Fruit fly (Drosophila melanogaster) whole organism, prepupa: ENCODE measurements around the gene CG13315.

ENCODE experiments used
- Blimp-1 ChIP-seq: fragments of 200-800 bp; sonication (Bioruptor generic); optimal IDR thresholded peaks from 3 replicates; lab custom pipeline; 2017; ENCODE audit warnings: missing biosample characterization, missing genetic modification characterization, mild to moderate bottlenecking, moderate library complexity, missing genetic modification reagents
- CG10631 ChIP-seq: fragments of 200-800 bp; sonication (Bioruptor generic); optimal IDR thresholded peaks from 2 replicates; lab custom pipeline; 2016; ENCODE audit warnings: missing biosample characterization, missing genetic modification characterization
- CG10669 ChIP-seq: fragments of 200-800 bp; sonication (Bioruptor generic); optimal IDR thresholded peaks from 3 replicates; lab custom pipeline; 2018; ENCODE audit warnings: missing biosample characterization, mild to moderate bottlenecking, missing genetic modification characterization, moderate library complexity
- CG11294 ChIP-seq: fragments of 200-800 bp; sonication (Bioruptor generic); IDR thresholded peaks from 2 replicates; pipeline ENCODE4 v1.3.6; 2022; ENCODE audit warnings: missing biosample characterization, missing genetic modification characterization
- CG11762 ChIP-seq: fragments of 200-800 bp; sonication (Bioruptor generic); optimal IDR thresholded peaks from 3 replicates; lab custom pipeline; 2016; ENCODE audit warnings: missing biosample characterization, missing genetic modification characterization; ENCODE audit not compliant: insufficient read depth
- CG11902 ChIP-seq: fragments of 200-800 bp; sonication (Bioruptor generic); optimal IDR thresholded peaks from 3 replicates; lab custom pipeline; 2016; ENCODE audit warnings: missing biosample characterization, missing genetic modification characterization
- CG15336 ChIP-seq: fragments of 200-800 bp; sonication (Bioruptor generic); IDR thresholded peaks from 2 replicates; pipeline ENCODE4 v1.3.6; 2022; ENCODE audit warnings: missing biosample characterization, missing genetic modification characterization
- CG1621 ChIP-seq: fragments of 200-800 bp; sonication (Bioruptor generic); optimal IDR thresholded peaks from 3 replicates; lab custom pipeline; 2018; ENCODE audit warnings: missing biosample characterization, mild to moderate bottlenecking, missing genetic modification characterization
- CG16779 ChIP-seq: fragments of 200-800 bp; sonication (Bioruptor generic); optimal IDR thresholded peaks from 3 replicates; lab custom pipeline; 2017; ENCODE audit warnings: missing biosample characterization, mild to moderate bottlenecking, missing genetic modification characterization
- CG3032 ChIP-seq: fragments of 200-800 bp; optimal IDR thresholded peaks from 2 replicates; lab custom pipeline; 2019; ENCODE audit warnings: missing biosample characterization, mild to moderate bottlenecking, missing genetic modification characterization, moderate library complexity
- CG31627 ChIP-seq: fragments of 200-800 bp; sonication (Bioruptor generic); optimal IDR thresholded peaks from 3 replicates; lab custom pipeline; 2016; ENCODE audit warnings: missing biosample characterization, missing genetic modification characterization
- CG32006 ChIP-seq: fragments of 200-800 bp; sonication (Bioruptor generic); optimal IDR thresholded peaks from 3 replicates; lab custom pipeline; 2017; ENCODE audit warnings: missing biosample characterization, mild to moderate bottlenecking, missing genetic modification characterization
- CG3919 ChIP-seq: fragments of 200-800 bp; sonication (Bioruptor generic); optimal IDR thresholded peaks from 3 replicates; lab custom pipeline; 2016; ENCODE audit warnings: missing biosample characterization, missing genetic modification characterization
- CG4318 ChIP-seq: fragments of 200-800 bp; sonication (Bioruptor generic); optimal IDR thresholded peaks from 3 replicates; lab custom pipeline; 2017; ENCODE audit warnings: missing biosample characterization, mild to moderate bottlenecking, missing genetic modification characterization
- CG6163 ChIP-seq: fragments of 200-800 bp; sonication (Bioruptor generic); IDR thresholded peaks from 3 replicates; pipeline ENCODE4 v1.3.6; 2022; ENCODE audit warnings: missing biosample characterization, missing genetic modification characterization
- CG6276 ChIP-seq: fragments of 200-800 bp; sonication (Bioruptor generic); optimal IDR thresholded peaks from 2 replicates; lab custom pipeline; 2017; ENCODE audit warnings: missing biosample characterization, mild to moderate bottlenecking, missing genetic modification characterization
- CG6792 ChIP-seq: fragments of 200-800 bp; sonication (Bioruptor generic); optimal IDR thresholded peaks from 3 replicates; lab custom pipeline; 2016; ENCODE audit warnings: missing biosample characterization, missing genetic modification characterization
- CG6808 ChIP-seq: fragments of 200-800 bp; sonication (Bioruptor generic); optimal IDR thresholded peaks from 3 replicates; lab custom pipeline; 2017; ENCODE audit warnings: missing biosample characterization, missing genetic modification characterization, mild to moderate bottlenecking, moderate library complexity, missing genetic modification reagents
- CG6854 ChIP-seq: fragments of 200-800 bp; sonication (Bioruptor generic); optimal IDR thresholded peaks from 2 replicates; lab custom pipeline; 2017; ENCODE audit warnings: missing biosample characterization, mild to moderate bottlenecking, missing genetic modification characterization
- CG7368 ChIP-seq: fragments of 200-800 bp; sonication (Bioruptor generic); optimal IDR thresholded peaks from 3 replicates; lab custom pipeline; 2016; ENCODE audit warnings: missing biosample characterization, missing genetic modification characterization
- CG8319 ChIP-seq: fragments of 200-800 bp; sonication (Bioruptor generic); optimal IDR thresholded peaks from 3 replicates; lab custom pipeline; 2016; ENCODE audit warnings: missing biosample characterization, missing genetic modification characterization
- CG8632 ChIP-seq: fragments of 200-800 bp; sonication (Bioruptor generic); optimal IDR thresholded peaks from 3 replicates; lab custom pipeline; 2016; ENCODE audit warnings: missing biosample characterization, missing genetic modification characterization
- CG9139 ChIP-seq: fragments of 200-800 bp; sonication (Bioruptor generic); optimal IDR thresholded peaks from 3 replicates; lab custom pipeline; 2017; ENCODE audit warnings: missing biosample characterization, mild to moderate bottlenecking, missing genetic modification characterization
- Eip93F ChIP-seq: fragments of 200-800 bp; sonication (Bioruptor generic); optimal IDR thresholded peaks from 2 replicates; lab custom pipeline; 2016; ENCODE audit warnings: missing biosample characterization, mild to moderate bottlenecking, missing genetic modification characterization
- Ets96B ChIP-seq: fragments of 200-800 bp; optimal IDR thresholded peaks from 2 replicates; lab custom pipeline; 2019; ENCODE audit warnings: missing biosample characterization, mild to moderate bottlenecking, missing genetic modification characterization, moderate library complexity
- Gug ChIP-seq: fragments of 200-800 bp; sonication (Bioruptor generic); IDR thresholded peaks from 2 replicates; pipeline ENCODE4 v1.3.6; 2022; ENCODE audit warnings: missing biosample characterization, missing genetic modification characterization
- Hr38 ChIP-seq: sonication (Bioruptor generic); optimal IDR thresholded peaks from 2 replicates; lab custom pipeline; 2016; ENCODE audit warnings: missing biosample characterization, missing genetic modification characterization
- Hr39 ChIP-seq: fragments of 200-800 bp; sonication (Bioruptor generic); optimal IDR thresholded peaks from 2 replicates; lab custom pipeline; 2016; ENCODE audit warnings: missing biosample characterization, missing genetic modification characterization
- Hr4 ChIP-seq: fragments of 200-800 bp; sonication (Bioruptor generic); optimal IDR thresholded peaks from 3 replicates; lab custom pipeline; 2016; ENCODE audit warnings: missing biosample characterization, missing genetic modification characterization
- Lpt ChIP-seq: fragments of 200-800 bp; sonication (Bioruptor generic); optimal IDR thresholded peaks from 3 replicates; lab custom pipeline; 2016; ENCODE audit warnings: missing biosample characterization, missing genetic modification characterization
- Met ChIP-seq: fragments of 200-800 bp; sonication (Bioruptor generic); optimal IDR thresholded peaks from 3 replicates; lab custom pipeline; 2016; ENCODE audit warnings: missing biosample characterization, missing genetic modification characterization
- Smox ChIP-seq: fragments of 200-800 bp; sonication (Bioruptor generic); optimal IDR thresholded peaks from 3 replicates; lab custom pipeline; 2016; ENCODE audit warnings: missing biosample characterization, missing genetic modification characterization
- Sox102F ChIP-seq: fragments of 200-800 bp; sonication (Bioruptor generic); optimal IDR thresholded peaks from 2 replicates; lab custom pipeline; 2016; ENCODE audit warnings: missing biosample characterization, mild to moderate bottlenecking, missing genetic modification characterization
- Sox14 ChIP-seq: fragments of 200-800 bp; sonication (Bioruptor generic); optimal IDR thresholded peaks from 3 replicates; lab custom pipeline; 2016; ENCODE audit warnings: missing biosample characterization, missing genetic modification characterization
- Sox15 ChIP-seq: fragments of 200-800 bp; sonication (Bioruptor generic); optimal IDR thresholded peaks from 3 replicates; lab custom pipeline; 2016; ENCODE audit warnings: missing biosample characterization, missing genetic modification characterization
- achi ChIP-seq: fragments of 200-800 bp; sonication (Bioruptor generic); optimal IDR thresholded peaks from 3 replicates; lab custom pipeline; 2016; ENCODE audit warnings: missing biosample characterization, missing genetic modification characterization
- acj6 ChIP-seq: fragments of 200-800 bp; sonication (Bioruptor generic); optimal IDR thresholded peaks from 3 replicates; lab custom pipeline; 2016; ENCODE audit warnings: missing biosample characterization, missing genetic modification characterization
- dsx ChIP-seq: fragments of 200-800 bp; optimal IDR thresholded peaks from 3 replicates; lab custom pipeline; 2019; ENCODE audit warnings: missing biosample characterization, mild to moderate bottlenecking, missing genetic modification characterization, moderate library complexity; ENCODE audit not compliant: poor library complexity, severe bottlenecking
- eg ChIP-seq: fragments of 200-800 bp; sonication (Bioruptor generic); IDR thresholded peaks from 3 replicates; pipeline ENCODE4 v1.3.6; 2022; ENCODE audit warnings: missing biosample characterization, missing genetic modification characterization
- esn ChIP-seq: fragments of 200-800 bp; sonication (Bioruptor generic); optimal IDR thresholded peaks from 2 replicates; lab custom pipeline; 2016; ENCODE audit warnings: missing biosample characterization, mild to moderate bottlenecking, missing genetic modification characterization, moderate library complexity
- fd59A ChIP-seq: fragments of 200-800 bp; sonication (Bioruptor generic); optimal IDR thresholded peaks from 2 replicates; lab custom pipeline; 2017; ENCODE audit warnings: missing biosample characterization, mild to moderate bottlenecking, missing genetic modification characterization, missing genetic modification reagents
- fd85E ChIP-seq: fragments of 200-800 bp; sonication (Bioruptor generic); optimal IDR thresholded peaks from 3 replicates; lab custom pipeline; 2016; ENCODE audit warnings: missing biosample characterization, missing genetic modification characterization
- fkh ChIP-seq: fragments of 200-800 bp; sonication (Bioruptor generic); optimal IDR thresholded peaks from 3 replicates; lab custom pipeline; 2017; ENCODE audit warnings: missing biosample characterization, mild to moderate bottlenecking, missing genetic modification characterization, moderate library complexity
- lz ChIP-seq: fragments of 200-800 bp; sonication (Bioruptor generic); optimal IDR thresholded peaks from 3 replicates; lab custom pipeline; 2016; ENCODE audit warnings: missing biosample characterization, missing genetic modification characterization
- net ChIP-seq: fragments of 200-800 bp; sonication (Bioruptor generic); optimal IDR thresholded peaks from 3 replicates; lab custom pipeline; 2016; ENCODE audit warnings: missing biosample characterization, missing genetic modification characterization
- pdm3 ChIP-seq: fragments of 200-800 bp; sonication (Bioruptor generic); optimal IDR thresholded peaks from 3 replicates; lab custom pipeline; 2016; ENCODE audit warnings: missing biosample characterization, missing genetic modification characterization
- salr ChIP-seq, 2 experiments: fragments of 200-800 bp; sonication (Bioruptor generic); optimal IDR thresholded peaks; 3 replicates each; lab custom pipeline; 2016 to 2018; ENCODE audit warnings: missing biosample characterization in 2 of 2, missing genetic modification characterization in 2 of 2, mild to moderate bottlenecking in 1 of 2
- spab ChIP-seq: fragments of 200-800 bp; sonication (Bioruptor generic); optimal IDR thresholded peaks from 2 replicates; lab custom pipeline; 2017; ENCODE audit warnings: missing biosample characterization, mild to moderate bottlenecking, missing genetic modification characterization, missing genetic modification reagents
- ss ChIP-seq, 2 experiments: fragments of 200-800 bp; sonication (Bioruptor generic); optimal IDR thresholded peaks; 2 replicates in 1 of 2; 3 replicates in 1 of 2; lab custom pipeline; 2017 to 2018; ENCODE audit warnings: mild to moderate bottlenecking in 2 of 2, missing biosample characterization in 2 of 2, missing genetic modification characterization in 2 of 2, moderate library complexity in 1 of 2
- svp ChIP-seq: fragments of 200-800 bp; sonication (Bioruptor generic); peaks from one replicate; lab custom pipeline; 2016; ENCODE audit warnings: missing biosample characterization, missing genetic modification characterization
- vri ChIP-seq: fragments of 200-800 bp; sonication (Bioruptor generic); optimal IDR thresholded peaks from 3 replicates; lab custom pipeline; 2016; ENCODE audit warnings: missing biosample characterization, mild to moderate bottlenecking, missing genetic modification characterization

Gene CG13315

dm6 chr3L:9072731-9073385 lies 23.8 kb upstream of the CG13315 start, which contains the start of the genes CG4911 and CG4942:
Gene CG4911 (minus strand): TSS chr3L:9072731.
Gene CG4942 (plus strand): TSS chr3L:9073105.
- TF ChIP-seq fd85E (GFP tag; lab: Kevin White, UChicago) (no peak), Eip93F (GFP tag; lab: Kevin White, UChicago) (no peak), Sox14 (peak; percentile 79), Hr4 (GFP tag; lab: Kevin White, UChicago) (peak; percentile 82), CG11762 (peak; percentile 47), svp (GFP tag; lab: Kevin White, UChicago) (peak; percentile 78), Ets96B (peak; percentile 40), pdm3 (GFP tag; lab: Kevin White, UChicago) (peak; percentile 74), Gug (GFP tag; lab: Robert Waterston, UW) (peak; percentile 57), net (GFP tag; lab: Kevin White, UChicago) (no peak), CG3919 (GFP tag; lab: Kevin White, UChicago) (peak; percentile 53), Blimp-1 (GFP tag; lab: Kevin White, UChicago) (peak; percentile 18), Hr38 (GFP tag; lab: Kevin White, UChicago) (no peak), ss (GFP tag; optimal IDR thresholded peaks at IDR 0.05; lab: Kevin White, UChicago) (no peak), CG16779 (no peak), lz (GFP tag; lab: Kevin White, UChicago) (peak; percentile 60), CG32006 (GFP tag; lab: Kevin White, UChicago) (peak; percentile 76), Sox15 (peak; percentile 70), CG6854 (no peak), CG11902 (GFP tag; lab: Kevin White, UChicago) (peak; percentile 57), CG8632 (peak; percentile 39), CG4318 (GFP tag; lab: Kevin White, UChicago) (peak; percentile 37), CG6163 (GFP tag; lab: Robert Waterston, UW) (peak; percentile 55; the same call in 1 of the 3 replicates), Lpt (peak; percentile 22), Hr39 (GFP tag; lab: Kevin White, UChicago) (peak; percentile 87), CG1621 (tag; lab: Kevin White, UChicago) (no peak), CG10631 (GFP tag; lab: Kevin White, UChicago) (peak; percentile 62), salr (GFP tag; optimal IDR thresholded peaks at IDR 0.05; lab: Kevin White, UChicago) (peak in 1 of 2 experiments; percentile 65), Met (peak; percentile 68), dsx (GFP tag; lab: Kevin White, UChicago) (no peak), CG9139 (no peak), CG6792 (peak; percentile 46), Sox102F (GFP tag; lab: Kevin White, UChicago) (peak; percentile 55), achi (peak; percentile 68), fd59A (peak; percentile 15), CG6808 (GFP tag; lab: Kevin White, UChicago) (no peak), fkh (GFP tag; lab: Kevin White, UChicago) (peak; percentile 2), CG7368 (GFP tag; lab: Kevin White, UChicago) (no peak), CG3032 (peak; percentile 70), CG11294 (GFP tag; lab: Robert Waterston, UW) (peak; percentile 28; the same call in 1 of the 2 replicates), esn (GFP tag; lab: Kevin White, UChicago) (peak; percentile 64), CG8319 (GFP tag; lab: Kevin White, UChicago) (peak; percentile 46), Smox (no peak), acj6 (GFP tag; lab: Kevin White, UChicago) (peak; percentile 72), CG15336 (GFP tag; lab: Robert Waterston, UW) (peak; percentile 52; the same call in 1 of the 2 replicates), CG10669 (GFP tag; lab: Kevin White, UChicago) (no peak), eg (GFP tag; lab: Robert Waterston, UW) (peak; percentile 81), CG31627 (GFP tag; lab: Kevin White, UChicago) (peak; percentile 83), spab (no peak), CG6276 (GFP tag; lab: Kevin White, UChicago) (no peak), vri (GFP tag; lab: Kevin White, UChicago) (peak; percentile 65)
